Fruit fly (Drosophila melanogaster) whole organism, embryonic: ENCODE measurements around the gene CG43179.
A peak's percentile ranks its signal among the peaks of the same experiment; 100 is the strongest.

ENCODE experiments used
- BtbVII ChIP-seq: fragments of 200-800 bp; sonication (Bioruptor generic); optimal IDR thresholded peaks from 3 replicates; lab custom pipeline; 2017; ENCODE audit warnings: missing biosample characterization, mild to moderate bottlenecking, missing genetic modification characterization
- C15 ChIP-seq: fragments of 200-800 bp; sonication (Bioruptor generic); IDR thresholded peaks from 3 replicates; pipeline ENCODE4 v1.3.6; 2022; ENCODE audit warnings: missing biosample characterization, missing genetic modification characterization
- CG10366 ChIP-seq: fragments of 200-800 bp; sonication (Bioruptor generic); IDR thresholded peaks from 2 replicates; pipeline ENCODE4 v1.3.6; 2022; ENCODE audit warnings: missing biosample characterization, missing genetic modification characterization
- CG11398 ChIP-seq: fragments of 200-800 bp; sonication (Bioruptor generic); optimal IDR thresholded peaks from 2 replicates; lab custom pipeline; 2016; ENCODE audit warnings: missing biosample characterization, missing genetic modification characterization
- CG13894 ChIP-seq: fragments of 200-800 bp; sonication (Bioruptor generic); optimal IDR thresholded peaks from 3 replicates; lab custom pipeline; 2018; ENCODE audit warnings: missing biosample characterization, mild to moderate bottlenecking, missing genetic modification characterization, moderate library complexity
- CG17568 ChIP-seq: fragments of 200-800 bp; sonication (Bioruptor generic); optimal IDR thresholded peaks from 2 replicates; lab custom pipeline; 2018; ENCODE audit warnings: missing biosample characterization, mild to moderate bottlenecking, missing genetic modification characterization, moderate library complexity
- CG17802 ChIP-seq: fragments of 200-800 bp; sonication (Bioruptor generic); optimal IDR thresholded peaks from 2 replicates; lab custom pipeline; 2018; ENCODE audit warnings: missing biosample characterization, mild to moderate bottlenecking, missing genetic modification characterization, moderate library complexity
- CG18599 ChIP-seq: fragments of 200-800 bp; sonication (Bioruptor generic); optimal IDR thresholded peaks from 3 replicates; lab custom pipeline; 2017; ENCODE audit warnings: missing biosample characterization, missing genetic modification characterization, mild to moderate bottlenecking, moderate library complexity, missing genetic modification reagents
- CG2116 ChIP-seq: fragments of 200-800 bp; sonication (Bioruptor generic); optimal IDR thresholded peaks from 3 replicates; lab custom pipeline; 2018; ENCODE audit warnings: missing biosample characterization, mild to moderate bottlenecking, missing genetic modification characterization
- CG2712 ChIP-seq: fragments of 200-800 bp; optimal IDR thresholded peaks from 3 replicates; lab custom pipeline; 2019; ENCODE audit warnings: missing biosample characterization, mild to moderate bottlenecking, missing genetic modification characterization, moderate library complexity
- CG30403 ChIP-seq: fragments of 200-800 bp; sonication (Bioruptor generic); optimal IDR thresholded peaks from 3 replicates; lab custom pipeline; 2016; ENCODE audit warnings: missing biosample characterization, missing genetic modification characterization
- CG31224 ChIP-seq: fragments of 200-800 bp; sonication (Bioruptor generic); IDR thresholded peaks from 2 replicates; pipeline ENCODE4 v1.3.6; 2022; ENCODE audit warnings: missing biosample characterization, missing genetic modification characterization
- CG6272 ChIP-seq: fragments of 200-800 bp; sonication (Bioruptor generic); IDR thresholded peaks from 2 replicates; pipeline ENCODE4 v1.3.6; 2022; ENCODE audit warnings: missing biosample characterization, missing genetic modification characterization
- CG8359 ChIP-seq: fragments of 200-800 bp; sonication (Bioruptor generic); optimal IDR thresholded peaks from 2 replicates; lab custom pipeline; 2017; ENCODE audit warnings: missing biosample characterization, mild to moderate bottlenecking, missing genetic modification characterization, borderline replicate concordance
- CG9727 ChIP-seq: fragments of 200-800 bp; sonication (Bioruptor generic); optimal IDR thresholded peaks from 3 replicates; lab custom pipeline; 2017; ENCODE audit warnings: missing biosample characterization, mild to moderate bottlenecking, missing genetic modification characterization
- CG9797 ChIP-seq: fragments of 200-800 bp; sonication (Bioruptor generic); optimal IDR thresholded peaks from 3 replicates; lab custom pipeline; 2018; ENCODE audit warnings: missing biosample characterization, mild to moderate bottlenecking, missing genetic modification characterization
- Deaf1 ChIP-seq: fragments of 200-800 bp; optimal IDR thresholded peaks from 3 replicates; lab custom pipeline; 2019; ENCODE audit warnings: missing biosample characterization, mild to moderate bottlenecking, missing genetic modification characterization, moderate library complexity
- Doc2 ChIP-seq: fragments of 200-800 bp; sonication (Bioruptor generic); IDR thresholded peaks from 2 replicates; pipeline ENCODE4 v1.3.6; 2022; ENCODE audit warnings: missing biosample characterization, missing genetic modification characterization
- Doc3 ChIP-seq: fragments of 200-800 bp; sonication (Bioruptor generic); IDR thresholded peaks from 3 replicates; pipeline ENCODE4 v1.3.6; 2022; ENCODE audit warnings: missing biosample characterization, missing genetic modification characterization; ENCODE audit not compliant: partially characterized antibody
- Ets65A ChIP-seq: fragments of 200-800 bp; sonication (Bioruptor generic); peaks from one replicate; lab custom pipeline; 2016; ENCODE audit warnings: missing biosample characterization, missing genetic modification characterization
- Jarid2 ChIP-seq: fragments of 200-800 bp; sonication (Bioruptor generic); optimal IDR thresholded peaks from 3 replicates; lab custom pipeline; 2017; ENCODE audit warnings: mild to moderate bottlenecking, missing biosample characterization, missing genetic modification reagents, missing genetic modification characterization
- Mrtf ChIP-seq: fragments of 200-800 bp; sonication (Bioruptor generic); IDR thresholded peaks from 3 replicates; pipeline ENCODE4 v1.3.6; 2022; ENCODE audit warnings: missing biosample characterization, missing genetic modification characterization
- Opbp ChIP-seq: fragments of 200-800 bp; sonication (Bioruptor generic); IDR thresholded peaks from 3 replicates; pipeline ENCODE4 v1.3.6; 2022; ENCODE audit warnings: missing biosample characterization, missing genetic modification characterization; ENCODE audit not compliant: partially characterized antibody
- Poxn ChIP-seq: fragments of 200-800 bp; sonication (Bioruptor generic); IDR thresholded peaks from 2 replicates; pipeline ENCODE4 v1.3.6; 2022; ENCODE audit warnings: missing biosample characterization, missing genetic modification characterization
- Ptx1 ChIP-seq: fragments of 200-800 bp; sonication (Bioruptor generic); IDR thresholded peaks from 2 replicates; pipeline ENCODE4 v1.3.6; 2022; ENCODE audit warnings: missing biosample characterization, missing genetic modification characterization
- Taf1 ChIP-seq: fragments of 200-800 bp; sonication (Bioruptor generic); IDR thresholded peaks from 2 replicates; pipeline ENCODE4 v1.3.6; 2022; ENCODE audit warnings: missing biosample characterization, missing genetic modification characterization
- Trl ChIP-seq, 3 experiments: fragments of >200 bp in 2 of 3; fragments of 200-800 bp in 1 of 3; sonication (Bioruptor generic) in 1 of 3; optimal IDR thresholded peaks; 2 replicates in 1 of 3; 3 replicates in 2 of 3; lab custom pipeline; 2016 to 2017; ENCODE audit warnings: missing biosample characterization in 1 of 3, missing genetic modification characterization in 1 of 3
- amos ChIP-seq: fragments of 200-800 bp; sonication (Bioruptor generic); IDR thresholded peaks from 2 replicates; pipeline ENCODE4 v1.3.6; 2022; ENCODE audit warnings: missing biosample characterization, missing genetic modification characterization; ENCODE audit not compliant: partially characterized antibody
- ci ChIP-seq: fragments of 200-800 bp; sonication (Bioruptor generic); IDR thresholded peaks from 3 replicates; pipeline ENCODE4 v1.3.6; 2022; ENCODE audit warnings: missing biosample characterization, missing genetic modification characterization
- da ChIP-seq: fragments of 200-800 bp; sonication (Bioruptor generic); optimal IDR thresholded peaks from 2 replicates; lab custom pipeline; 2016; ENCODE audit warnings: missing biosample characterization, missing genetic modification characterization
- en ChIP-seq: fragments of 200-800 bp; sonication (Bioruptor generic); optimal IDR thresholded peaks from 2 replicates; lab custom pipeline; 2016; ENCODE audit warnings: missing biosample characterization, missing genetic modification characterization
- ewg ChIP-seq: fragments of 200-800 bp; sonication (Bioruptor generic); optimal IDR thresholded peaks from 3 replicates; lab custom pipeline; 2017; ENCODE audit warnings: mild to moderate bottlenecking, missing biosample characterization, missing genetic modification reagents, missing genetic modification characterization
- fd102C ChIP-seq: fragments of 200-800 bp; sonication (Bioruptor generic); optimal IDR thresholded peaks from 2 replicates; lab custom pipeline; 2018; ENCODE audit warnings: missing biosample characterization, mild to moderate bottlenecking, missing genetic modification characterization, moderate library complexity
- gt ChIP-seq: fragments of 200-800 bp; sonication (Bioruptor generic); IDR thresholded peaks from 2 replicates; pipeline ENCODE4 v1.3.6; 2022; ENCODE audit warnings: missing biosample characterization, missing genetic modification characterization
- her ChIP-seq: fragments of 200-800 bp; sonication (Bioruptor generic); optimal IDR thresholded peaks from 2 replicates; lab custom pipeline; 2016; ENCODE audit warnings: missing biosample characterization, missing genetic modification characterization
- insv ChIP-seq, 2 experiments: fragments of 200-800 bp; sonication (Bioruptor generic); optimal IDR thresholded peaks; 3 replicates each; lab custom pipeline; 2016 to 2018; ENCODE audit warnings: missing biosample characterization in 2 of 2, missing genetic modification characterization in 2 of 2
- mirr ChIP-seq: fragments of 200-800 bp; sonication (Bioruptor generic); optimal IDR thresholded peaks from 3 replicates; lab custom pipeline; 2018; ENCODE audit warnings: missing biosample characterization, mild to moderate bottlenecking, missing genetic modification characterization
- pan ChIP-seq, 4 experiments: fragments of >200 bp in 3 of 4; fragments of 200-800 bp in 1 of 4; sonication (Bioruptor generic) in 1 of 4; optimal IDR thresholded peaks in 3 of 4; IDR thresholded peaks in 1 of 4; 2 replicates each; pipeline versions ENCODE4 v1.3.6 to Lab custom; 2017 to 2022; ENCODE audit warnings: missing biosample characterization in 2 of 4, missing genetic modification characterization in 2 of 4, mixed read lengths in 1 of 4
- scrt ChIP-seq: fragments of 200-800 bp; sonication (Bioruptor generic); optimal IDR thresholded peaks from 2 replicates; lab custom pipeline; 2018; ENCODE audit warnings: missing biosample characterization, mild to moderate bottlenecking, missing genetic modification characterization, moderate library complexity
- vvl ChIP-seq: fragments of 200-800 bp; sonication (Bioruptor generic); IDR thresholded peaks from 2 replicates; pipeline ENCODE4 v1.3.6; 2022; ENCODE audit warnings: missing biosample characterization, missing genetic modification characterization
- zen2 ChIP-seq: fragments of 200-800 bp; sonication (Bioruptor generic); IDR thresholded peaks from 3 replicates; pipeline ENCODE4 v1.3.6; 2022; ENCODE audit warnings: missing biosample characterization, missing genetic modification characterization; ENCODE audit not compliant: partially characterized antibody

The CG43179 gene

DNA sequence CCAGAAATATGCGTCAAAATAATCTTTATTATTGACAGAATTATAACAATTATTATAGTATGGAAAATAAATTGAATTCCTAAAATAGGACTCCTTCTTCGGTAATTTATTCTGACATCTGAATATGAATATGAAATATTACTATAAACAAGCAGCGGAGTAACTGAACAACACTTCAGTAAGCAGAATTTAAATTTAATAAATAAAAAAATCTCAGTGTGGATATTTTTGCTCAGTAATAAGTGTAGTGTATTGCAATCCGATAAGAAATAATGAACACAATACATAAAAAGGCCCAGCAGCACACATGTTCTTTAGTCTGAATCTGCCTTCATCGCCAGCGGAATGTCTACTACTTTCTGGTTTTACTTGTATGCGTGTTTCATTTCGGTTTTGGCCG, at the start of gene CG43179:
Gene CG43179, plus strand, starts transcription at position 301 of the 400 bp plus-strand sequence.
- TF ChIP-seq CG11398 (GFP tag; lab: Kevin White, UChicago), result no peak
- TF ChIP-seq her (GFP tag; lab: Kevin White, UChicago), result no peak
- no peak for TF ChIP-seq mirr
- TF ChIP-seq CG9797, result no peak
- no peak for TF ChIP-seq Ptx1 (GFP tag; lab: Robert Waterston, UW)
- TF ChIP-seq, all 482 proteins: peak for 0

DNA sequence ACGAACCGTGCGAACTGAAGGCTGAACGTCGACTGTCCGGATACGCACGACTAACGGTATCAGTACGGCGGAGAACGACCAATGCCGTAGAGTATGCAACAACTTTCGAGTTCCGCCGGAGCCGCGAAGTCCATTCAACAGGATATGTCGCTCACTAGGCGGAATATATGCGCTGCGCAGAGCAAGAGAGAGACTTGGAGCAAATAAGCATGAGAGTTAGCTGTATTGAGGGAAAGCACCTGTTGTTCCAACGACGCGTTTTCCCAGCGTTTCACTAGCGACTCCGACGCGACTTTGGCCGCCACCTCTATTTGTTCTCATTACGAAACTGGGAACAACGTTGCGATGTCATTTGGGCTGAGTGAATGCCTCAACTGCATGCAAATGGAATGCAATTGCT, 41.1 kb upstream of the CG43179 start, which contains the start of gene Dop1R1:
Gene Dop1R1, minus strand, starts transcription at position 35 of the 400 bp plus-strand sequence.
- TF ChIP-seq CG8359 (GFP tag; lab: Kevin White, UChicago), result peak; percentile 99
- TF ChIP-seq Mrtf (GFP tag; lab: Robert Waterston, UW), result 0 out of 3 replicates have a peak, but pooled peaks have one; percentile 27
- TF ChIP-seq scrt, result peak; percentile 96
- TF ChIP-seq amos (GFP tag; lab: Robert Waterston, UW), result no peak
- peak; percentile 76 for TF ChIP-seq Deaf1 (tag; lab: Kevin White, UChicago)
- no peak for TF ChIP-seq CG18599 (GFP tag; lab: Kevin White, UChicago)
- TF ChIP-seq Trl (optimal IDR thresholded peaks at IDR 0.05; lab: Kevin White, UChicago), result peak; percentile 4 to 40
- no peak for TF ChIP-seq Trl (GFP tag; optimal IDR thresholded peaks at IDR 0.05; lab: Kevin White, UChicago)
- peak; percentile 37 for TF ChIP-seq Ets65A (GFP tag; lab: Kevin White, UChicago)
- peak; percentile 4 for TF ChIP-seq Jarid2 (GFP tag; lab: Kevin White, UChicago)
- no peak for TF ChIP-seq CG2116
- peak; percentile 68 for TF ChIP-seq ewg (GFP tag; lab: Kevin White, UChicago)
- no peak for TF ChIP-seq ci (GFP tag; lab: Robert Waterston, UW)
- TF ChIP-seq, all 482 proteins: peak for 8

DNA sequence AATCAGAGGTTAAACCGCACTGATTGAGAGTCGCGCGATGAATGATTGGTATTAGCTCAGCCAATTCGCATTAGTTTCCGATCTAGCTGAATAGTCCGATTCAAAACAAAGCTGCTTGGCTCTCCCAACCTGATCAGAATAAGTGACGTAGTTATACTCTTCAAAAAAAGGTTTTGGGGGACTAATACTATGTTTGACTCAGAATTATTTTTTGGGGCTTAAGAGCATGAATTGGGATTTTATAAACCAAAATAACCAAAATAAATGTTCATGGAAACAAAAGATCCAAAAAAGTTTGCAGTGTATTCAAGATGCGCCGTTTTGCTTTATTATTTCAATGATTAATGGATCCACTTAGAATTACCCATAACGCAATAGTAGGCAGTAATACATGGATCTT, 38.1 kb upstream of the CG43179 start, which contains the start of gene CG9649:
Gene CG9649, minus strand, starts transcription at position 44 of the 400 bp plus-strand sequence.
- TF ChIP-seq Doc3 (GFP tag; lab: Robert Waterston, UW), result no peak
- no peak for TF ChIP-seq gt (GFP tag; lab: Robert Waterston, UW)
- no peak for TF ChIP-seq pan (optimal IDR thresholded peaks at IDR 0.05; lab: Kevin White, UChicago)
- no peak for TF ChIP-seq pan (GFP tag; optimal IDR thresholded peaks at IDR 0.05 in 1 of 2, IDR thresholded peaks at IDR 0.05 in 1 of 2)
- TF ChIP-seq zen2 (GFP tag; lab: Robert Waterston, UW), result no peak
- TF ChIP-seq CG17802, result no peak
- TF ChIP-seq BtbVII (GFP tag; lab: Kevin White, UChicago), result no peak
- TF ChIP-seq CG10366 (GFP tag; lab: Robert Waterston, UW), result no peak
- no peak for TF ChIP-seq da (GFP tag; lab: Kevin White, UChicago)
- TF ChIP-seq CG2712 (tag; lab: Kevin White, UChicago), result no peak
- TF ChIP-seq CG6272 (GFP tag; lab: Robert Waterston, UW), result no peak
- no peak for TF ChIP-seq CG31224
- no peak for TF ChIP-seq insv (GFP tag; optimal IDR thresholded peaks at IDR 0.05; lab: Kevin White, UChicago)
- no peak for TF ChIP-seq Opbp (GFP tag; lab: Robert Waterston, UW)

DNA sequence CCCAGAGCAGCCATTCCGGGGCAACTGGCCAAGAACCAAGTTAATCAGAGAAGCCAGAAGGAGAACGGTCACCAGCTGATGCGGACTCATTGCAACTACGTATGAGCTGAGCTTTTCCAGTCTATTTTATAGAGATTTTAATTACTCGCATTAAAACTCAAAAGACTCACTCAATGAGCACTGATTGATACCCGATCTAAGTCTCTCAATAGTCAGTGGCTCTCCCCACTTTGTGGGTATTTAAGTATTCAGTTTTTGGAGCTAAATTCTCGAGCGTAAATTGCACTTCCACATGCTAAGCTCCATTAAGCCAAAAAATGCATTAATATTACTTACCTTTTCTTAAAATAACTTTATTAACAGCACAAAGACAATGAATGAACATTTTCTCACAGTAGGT, 35.8 kb upstream of the CG43179 start, which contains the start of gene CG31326:
Gene CG31326, minus strand, starts transcription at position 101 of the 400 bp plus-strand sequence.
- no peak for TF ChIP-seq CG9727 (GFP tag; lab: Kevin White, UChicago)
- TF ChIP-seq fd102C, result no peak
- TF ChIP-seq vvl, result no peak
- TF ChIP-seq CG13894 (tag; lab: Kevin White, UChicago), result no peak
- no peak for TF ChIP-seq C15 (GFP tag; lab: Robert Waterston, UW)
- TF ChIP-seq Taf1 (GFP tag; lab: Robert Waterston, UW), result no peak
- TF ChIP-seq en, result no peak
- TF ChIP-seq CG30403 (GFP tag; lab: Kevin White, UChicago), result no peak
- TF ChIP-seq zen2 (GFP tag; lab: Robert Waterston, UW), result no peak
- TF ChIP-seq Poxn (GFP tag; lab: Robert Waterston, UW), result no peak
- no peak for TF ChIP-seq Doc2 (GFP tag; lab: Robert Waterston, UW)
- TF ChIP-seq CG17568, result no peak
